Worm (Caenorhabditis elegans): ENCODE data around the gene T28D9.4.

T28D9.4 gene

ce11 chrII:6493709-6494326 is 17.1 kb downstream of the T28D9.4 start:
- TF ChIP-seq tbx-11 (GFP tag; IDR thresholded peaks at IDR 0.05) (0 out of 2 replicates have a peak, but pooled peaks have one; percentile 5), sea-1 (GFP tag; conservative IDR thresholded peaks at IDR 0.05) (no peak), F13C5.2 (tag; optimal IDR thresholded peaks at IDR 0.05) (peak; percentile 5)

- TF ChIP-seq hmg-4 (GFP tag; optimal IDR thresholded peaks at IDR 0.05) (no peak), B0310.2 (tag; optimal IDR thresholded peaks at IDR 0.05) (no peak), tra-4 (tag; optimal IDR thresholded peaks at IDR 0.05) (no peak), F13C5.2 (tag; optimal IDR thresholded peaks at IDR 0.05) (no peak), aly-1 (tag; optimal IDR thresholded peaks at IDR 0.05) (no peak)
These were observed 19.7 kb downstream of the T28D9.4 start for ce11 chrII:6496496-6496895.

- no peak for TF ChIP-seq ets-7 (tag; optimal IDR thresholded peaks at IDR 0.05)
- TF ChIP-seq tbx-37 (GFP tag; conservative IDR thresholded peaks at IDR 0.05): no peak
- no peak for TF ChIP-seq scrt-1 (GFP tag; IDR thresholded peaks at IDR 0.05)
- TF ChIP-seq tra-4 (tag; optimal IDR thresholded peaks at IDR 0.05): no peak
- TF ChIP-seq ceh-36 (tag; optimal IDR thresholded peaks at IDR 0.05): no peak
- no peak for TF ChIP-seq tbx-11 (GFP tag; IDR thresholded peaks at IDR 0.05)
- TF ChIP-seq hnd-1 (tag; optimal IDR thresholded peaks at IDR 0.05): no peak
- TF ChIP-seq pes-1 (GFP tag; IDR thresholded peaks at IDR 0.05): no peak
- no peak for TF ChIP-seq ama-1 (optimal IDR thresholded peaks at IDR 0.05)
- TF ChIP-seq hmbx-1 (tag; optimal IDR thresholded peaks at IDR 0.05): no peak
- TF ChIP-seq aly-1 (tag; optimal IDR thresholded peaks at IDR 0.05): no peak
- TF ChIP-seq F13C5.2 (tag; optimal IDR thresholded peaks at IDR 0.05): no peak
- no peak for TF ChIP-seq ceh-13 (GFP tag; optimal IDR thresholded peaks at IDR 0.05)
These were observed 20.4 kb downstream of the T28D9.4 start for ce11 chrII:6497137-6497536.

ce11 chrII:6498609-6499008 is 21.9 kb downstream of the T28D9.4 start:
- TF ChIP-seq ama-1 (optimal IDR thresholded peaks at IDR 0.05) (no peak), ceh-36 (tag; optimal IDR thresholded peaks at IDR 0.05) (no peak), sea-1 (GFP tag; conservative IDR thresholded peaks at IDR 0.05) (no peak), hmg-4 (GFP tag; optimal IDR thresholded peaks at IDR 0.05) (no peak), hmbx-1 (tag; optimal IDR thresholded peaks at IDR 0.05) (no peak), B0310.2 (tag; optimal IDR thresholded peaks at IDR 0.05) (no peak), aly-1 (tag; optimal IDR thresholded peaks at IDR 0.05) (no peak), tbx-37 (GFP tag; conservative IDR thresholded peaks at IDR 0.05) (no peak), pes-1 (GFP tag; IDR thresholded peaks at IDR 0.05) (no peak), ets-7 (tag; optimal IDR thresholded peaks at IDR 0.05) (no peak), tra-4 (tag; optimal IDR thresholded peaks at IDR 0.05) (no peak), ceh-13 (GFP tag; optimal IDR thresholded peaks at IDR 0.05) (no peak), flt-1 (GFP tag; IDR thresholded peaks at IDR 0.05) (no peak), scrt-1 (GFP tag; IDR thresholded peaks at IDR 0.05) (no peak), tbx-11 (GFP tag; IDR thresholded peaks at IDR 0.05) (no peak), hnd-1 (tag; optimal IDR thresholded peaks at IDR 0.05) (no peak)

- TF ChIP-seq hmg-4 (GFP tag; optimal IDR thresholded peaks at IDR 0.05): no peak
- no peak for TF ChIP-seq ets-7 (tag; optimal IDR thresholded peaks at IDR 0.05)
- TF ChIP-seq pes-1 (GFP tag; IDR thresholded peaks at IDR 0.05): no peak
- no peak for TF ChIP-seq F13C5.2 (tag; optimal IDR thresholded peaks at IDR 0.05)
- no peak for TF ChIP-seq ama-1 (optimal IDR thresholded peaks at IDR 0.05)
- no peak for TF ChIP-seq ceh-36 (tag; optimal IDR thresholded peaks at IDR 0.05)
- TF ChIP-seq scrt-1 (GFP tag; IDR thresholded peaks at IDR 0.05): no peak
- no peak for TF ChIP-seq sea-1 (GFP tag; conservative IDR thresholded peaks at IDR 0.05)
- TF ChIP-seq ceh-13 (GFP tag; optimal IDR thresholded peaks at IDR 0.05): no peak
- no peak for TF ChIP-seq hnd-1 (tag; optimal IDR thresholded peaks at IDR 0.05)
- TF ChIP-seq tbx-37 (GFP tag; conservative IDR thresholded peaks at IDR 0.05): no peak
- no peak for TF ChIP-seq flt-1 (GFP tag; IDR thresholded peaks at IDR 0.05)
- no peak for TF ChIP-seq hmbx-1 (tag; optimal IDR thresholded peaks at IDR 0.05)
- no peak for TF ChIP-seq tra-4 (tag; optimal IDR thresholded peaks at IDR 0.05)
- TF ChIP-seq tbx-11 (GFP tag; IDR thresholded peaks at IDR 0.05): no peak
- no peak for TF ChIP-seq B0310.2 (tag; optimal IDR thresholded peaks at IDR 0.05)
- TF ChIP-seq aly-1 (tag; optimal IDR thresholded peaks at IDR 0.05): no peak
These were observed 22.3 kb downstream of the T28D9.4 start, which contains the start of gene twk-49 for ce11 chrII:6499067-6499466. Gene twk-49, minus strand, starts transcription at chrII:6499167.

ce11 chrII:6500161-6500560 is 23.4 kb downstream of the T28D9.4 start, which contains the start of gene R05G9.5:
Gene R05G9.5, minus strand, starts transcription at chrII:6500261.
- no peak for TF ChIP-seq hmg-4 (GFP tag; optimal IDR thresholded peaks at IDR 0.05)

- TF ChIP-seq sea-1 (GFP tag; conservative IDR thresholded peaks at IDR 0.05): no peak
- no peak for TF ChIP-seq hnd-1 (tag; optimal IDR thresholded peaks at IDR 0.05)
- no peak for TF ChIP-seq ama-1 (optimal IDR thresholded peaks at IDR 0.05)
- TF ChIP-seq F13C5.2 (tag; optimal IDR thresholded peaks at IDR 0.05): no peak
- no peak for TF ChIP-seq tra-4 (tag; optimal IDR thresholded peaks at IDR 0.05)
- TF ChIP-seq aly-1 (tag; optimal IDR thresholded peaks at IDR 0.05): no peak
- TF ChIP-seq scrt-1 (GFP tag; IDR thresholded peaks at IDR 0.05): no peak
- TF ChIP-seq tbx-11 (GFP tag; IDR thresholded peaks at IDR 0.05): no peak
- no peak for TF ChIP-seq ets-7 (tag; optimal IDR thresholded peaks at IDR 0.05)
- TF ChIP-seq hmbx-1 (tag; optimal IDR thresholded peaks at IDR 0.05): no peak
- TF ChIP-seq tbx-37 (GFP tag; conservative IDR thresholded peaks at IDR 0.05): no peak
- no peak for TF ChIP-seq ceh-13 (GFP tag; optimal IDR thresholded peaks at IDR 0.05)
- TF ChIP-seq pes-1 (GFP tag; IDR thresholded peaks at IDR 0.05): no peak
- TF ChIP-seq B0310.2 (tag; optimal IDR thresholded peaks at IDR 0.05): no peak
- TF ChIP-seq ceh-36 (tag; optimal IDR thresholded peaks at IDR 0.05): no peak
- no peak for TF ChIP-seq hmg-4 (GFP tag; optimal IDR thresholded peaks at IDR 0.05)
- TF ChIP-seq flt-1 (GFP tag; IDR thresholded peaks at IDR 0.05): no peak
These were observed 24.7 kb downstream of the T28D9.4 start, which contains the start of gene R05G9.3 for ce11 chrII:6501420-6501819. Gene R05G9.3, minus strand, starts transcription at chrII:6501520.

- no peak for TF ChIP-seq B0310.2 (tag; optimal IDR thresholded peaks at IDR 0.05)
- TF ChIP-seq hmbx-1 (tag; optimal IDR thresholded peaks at IDR 0.05): no peak
- TF ChIP-seq ceh-36 (tag; optimal IDR thresholded peaks at IDR 0.05): no peak
- TF ChIP-seq ets-7 (tag; optimal IDR thresholded peaks at IDR 0.05): no peak
- TF ChIP-seq hmg-4 (GFP tag; optimal IDR thresholded peaks at IDR 0.05): no peak
- TF ChIP-seq tbx-11 (GFP tag; IDR thresholded peaks at IDR 0.05): no peak
- TF ChIP-seq ceh-13 (GFP tag; optimal IDR thresholded peaks at IDR 0.05): no peak
- no peak for TF ChIP-seq tbx-37 (GFP tag; conservative IDR thresholded peaks at IDR 0.05)
- TF ChIP-seq hnd-1 (tag; optimal IDR thresholded peaks at IDR 0.05): no peak
- TF ChIP-seq aly-1 (tag; optimal IDR thresholded peaks at IDR 0.05): no peak
- no peak for TF ChIP-seq sea-1 (GFP tag; conservative IDR thresholded peaks at IDR 0.05)
- TF ChIP-seq tra-4 (tag; optimal IDR thresholded peaks at IDR 0.05): no peak
- no peak for TF ChIP-seq ama-1 (optimal IDR thresholded peaks at IDR 0.05)
- no peak for TF ChIP-seq F13C5.2 (tag; optimal IDR thresholded peaks at IDR 0.05)
- no peak for TF ChIP-seq pes-1 (GFP tag; IDR thresholded peaks at IDR 0.05)
- no peak for TF ChIP-seq scrt-1 (GFP tag; IDR thresholded peaks at IDR 0.05)
- TF ChIP-seq flt-1 (GFP tag; IDR thresholded peaks at IDR 0.05): no peak
These were observed 26.1 kb downstream of the T28D9.4 start, which contains the start of gene R05G9.1 for ce11 chrII:6502826-6503225. Gene R05G9.1, plus strand, starts transcription at chrII:6503168.

All from whole organism, early embryonic.